Worm (Caenorhabditis elegans) whole organism, L3 larva: ENCODE measurements around the gene nhr-41.

Experiments used
- R02D3.7 ChIP-seq: fragments of 150-350 bp; optimal IDR thresholded peaks from 2 replicates; lab custom pipeline; 2014; ENCODE audit warnings: missing biosample characterization, missing genetic modification characterization
- ZK546.5 ChIP-seq: sonication (generic microtip); optimal IDR thresholded peaks from 2 replicates; lab custom pipeline; 2017; ENCODE audit warnings: missing biosample characterization, missing genetic modification characterization
- aly-2 ChIP-seq: fragments of 150-350 bp; optimal IDR thresholded peaks from 2 replicates; lab custom pipeline; 2014; ENCODE audit warnings: missing biosample characterization, missing genetic modification characterization
- ama-1 ChIP-seq: fragments of 150-350 bp; optimal IDR thresholded peaks from 2 replicates; lab custom pipeline; 2018
- ceh-16 ChIP-seq: sonication (generic microtip); optimal IDR thresholded peaks from 2 replicates; lab custom pipeline; 2017; ENCODE audit warnings: missing biosample characterization, missing genetic modification characterization
- ceh-9 ChIP-seq: sonication (generic microtip); optimal IDR thresholded peaks from 2 replicates; lab custom pipeline; 2018; ENCODE audit warnings: missing biosample characterization, missing genetic modification characterization
- daf-12 ChIP-seq: fragments of 150-350 bp; optimal IDR thresholded peaks from 2 replicates; lab custom pipeline; 2014; ENCODE audit warnings: missing biosample characterization, missing genetic modification reagents, missing genetic modification characterization
- egl-27 ChIP-seq: sonication (generic microtip); optimal IDR thresholded peaks from 4 replicates; lab custom pipeline; 2017; ENCODE audit warnings: missing biosample characterization, missing genetic modification reagents, missing genetic modification characterization
- egl-5 ChIP-seq: fragments of 150-350 bp; optimal IDR thresholded peaks from 2 replicates; lab custom pipeline; 2017; ENCODE audit warnings: missing biosample characterization, missing genetic modification reagents, missing genetic modification characterization, inconsistent platforms
- elt-1 ChIP-seq: fragments of 150-350 bp; optimal IDR thresholded peaks from 2 replicates; lab custom pipeline; 2014; ENCODE audit warnings: missing biosample characterization, missing genetic modification characterization
- elt-2 ChIP-seq: sonication (generic microtip); optimal IDR thresholded peaks from 2 replicates; lab custom pipeline; 2016; ENCODE audit warnings: missing genetic modification reagents, mild to moderate bottlenecking, missing genetic modification characterization, missing compliant biosample characterization
- elt-3 ChIP-seq, 3 experiments: fragments of 150-350 bp in 1 of 3; sonication (generic microtip) in 2 of 3; optimal IDR thresholded peaks; 2 replicates in 2 of 3; 4 replicates in 1 of 3; lab custom pipeline; 2014 to 2017; ENCODE audit warnings: missing biosample characterization in 3 of 3, missing genetic modification characterization in 3 of 3
- fkh-10 ChIP-seq: sonication (generic microtip); optimal IDR thresholded peaks from 2 replicates; lab custom pipeline; 2017; ENCODE audit warnings: missing biosample characterization, missing genetic modification reagents, missing genetic modification characterization
- fkh-2 ChIP-seq: fragments of 150-350 bp; optimal IDR thresholded peaks from 2 replicates; lab custom pipeline; 2014; ENCODE audit warnings: missing biosample characterization, missing genetic modification reagents, missing genetic modification characterization
- hmg-11 ChIP-seq: sonication (generic microtip); optimal IDR thresholded peaks from 2 replicates; lab custom pipeline; 2016; ENCODE audit warnings: missing genetic modification characterization, missing compliant biosample characterization
- jun-1 ChIP-seq: fragments of 150-350 bp; optimal IDR thresholded peaks from 2 replicates; lab custom pipeline; 2014; ENCODE audit warnings: missing biosample characterization, missing genetic modification reagents, missing genetic modification characterization
- lin-15B ChIP-seq: fragments of 150-350 bp; optimal IDR thresholded peaks from 2 replicates; lab custom pipeline; 2014; ENCODE audit warnings: missing biosample characterization, missing genetic modification characterization
- lin-39 ChIP-seq: fragments of 150-350 bp; optimal IDR thresholded peaks from 2 replicates; lab custom pipeline; 2018; ENCODE audit warnings: missing biosample characterization, missing genetic modification reagents, missing genetic modification characterization
- lsy-12 ChIP-seq: sonication (generic microtip); optimal IDR thresholded peaks from 2 replicates; lab custom pipeline; 2016; ENCODE audit warnings: mild to moderate bottlenecking, missing genetic modification characterization, missing compliant biosample characterization
- mdl-1 ChIP-seq: fragments of 150-350 bp; optimal IDR thresholded peaks from 2 replicates; lab custom pipeline; 2014; ENCODE audit warnings: missing biosample characterization, missing genetic modification characterization
- nhr-11 ChIP-seq: fragments of 150-350 bp; optimal IDR thresholded peaks from 2 replicates; lab custom pipeline; 2014; ENCODE audit warnings: missing biosample characterization, missing genetic modification characterization
- nhr-12 ChIP-seq: fragments of 150-350 bp; optimal IDR thresholded peaks from 2 replicates; lab custom pipeline; 2014; ENCODE audit warnings: missing biosample characterization, missing genetic modification characterization
- nhr-23 ChIP-seq: fragments of 150-350 bp; optimal IDR thresholded peaks from 2 replicates; lab custom pipeline; 2014; ENCODE audit warnings: missing biosample characterization, missing genetic modification reagents, missing genetic modification characterization
- nhr-25 ChIP-seq: sonication (generic microtip); optimal IDR thresholded peaks from 2 replicates; lab custom pipeline; 2017; ENCODE audit warnings: missing biosample characterization, missing genetic modification characterization
- nhr-28 ChIP-seq: fragments of 150-350 bp; optimal IDR thresholded peaks from 2 replicates; lab custom pipeline; 2014; ENCODE audit warnings: missing biosample characterization, missing genetic modification characterization
- nhr-43 ChIP-seq: sonication (generic microtip); optimal IDR thresholded peaks from 2 replicates; lab custom pipeline; 2016; ENCODE audit warnings: mild to moderate bottlenecking, missing genetic modification characterization, missing compliant biosample characterization; ENCODE audit not compliant: poor library complexity, severe bottlenecking
- nhr-67 ChIP-seq: fragments of 150-350 bp; optimal IDR thresholded peaks from 2 replicates; lab custom pipeline; 2014; ENCODE audit warnings: missing biosample characterization, missing genetic modification characterization
- nhr-77 ChIP-seq: fragments of 150-350 bp; optimal IDR thresholded peaks from 2 replicates; lab custom pipeline; 2014; ENCODE audit warnings: missing biosample characterization, missing genetic modification characterization
- pha-4 ChIP-seq: fragments of 150-350 bp; optimal IDR thresholded peaks from 2 replicates; lab custom pipeline; 2014; ENCODE audit warnings: missing biosample characterization, missing genetic modification reagents, missing genetic modification characterization
- pqm-1 ChIP-seq: fragments of 150-350 bp; optimal IDR thresholded peaks from 2 replicates; lab custom pipeline; 2017; ENCODE audit warnings: missing biosample characterization, missing genetic modification characterization, inconsistent platforms
- snpc-4 ChIP-seq: fragments of 150-350 bp; optimal IDR thresholded peaks from 2 replicates; lab custom pipeline; 2014; ENCODE audit warnings: missing biosample characterization, missing genetic modification characterization
- tbx-2 ChIP-seq: sonication (generic microtip); optimal IDR thresholded peaks from 2 replicates; lab custom pipeline; 2016; ENCODE audit warnings: mild to moderate bottlenecking, missing genetic modification characterization, missing compliant biosample characterization
- unc-62 ChIP-seq: fragments of 150-350 bp; sonication (generic microtip); optimal IDR thresholded peaks from 4 replicates; lab custom pipeline; 2014; ENCODE audit warnings: missing biosample characterization, missing genetic modification reagents, missing genetic modification characterization
- ztf-11 ChIP-seq: fragments of 150-350 bp; optimal IDR thresholded peaks from 2 replicates; lab custom pipeline; 2014; ENCODE audit warnings: missing biosample characterization, missing genetic modification characterization
- ztf-4 ChIP-seq: fragments of 150-350 bp; optimal IDR thresholded peaks from 2 replicates; lab custom pipeline; 2014; ENCODE audit warnings: missing biosample characterization, missing genetic modification characterization

nhr-41 gene

DNA sequence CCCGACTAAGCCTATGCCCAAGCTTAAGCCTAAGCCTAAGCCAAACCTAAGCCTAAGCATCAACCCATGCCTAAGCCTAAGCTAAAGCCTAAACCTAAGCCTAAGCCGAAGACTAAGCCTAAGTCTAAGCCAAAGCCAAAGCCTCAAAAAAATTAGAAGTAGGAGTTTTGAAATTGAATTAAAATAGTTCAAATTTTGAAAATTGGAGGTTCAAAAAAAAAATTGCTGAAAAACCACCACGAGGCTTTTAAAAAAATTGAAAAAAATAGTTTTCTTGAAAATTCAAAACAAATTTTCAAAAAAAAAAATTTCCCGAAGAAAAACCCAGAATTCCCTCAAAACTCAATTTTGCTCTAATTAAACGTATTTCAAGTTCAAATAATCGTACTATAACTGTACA is 19.0 kb upstream of the nhr-41 start:
- no peak for TF ChIP-seq lin-39 (tag; lab: Kevin White, UChicago)
- no peak for TF ChIP-seq egl-27
- TF ChIP-seq snpc-4 (tag; lab: Kevin White, UChicago): no peak
- TF ChIP-seq mdl-1: no peak
- TF ChIP-seq nhr-11 (tag; lab: Kevin White, UChicago): no peak
- TF ChIP-seq nhr-28: no peak
- no peak for TF ChIP-seq lin-15B

ce11 chrIV:1371300-1371699 is 14.7 kb upstream of the nhr-41 start:
- TF ChIP-seq nhr-25 (peak; percentile 90), ZK546.5 (tag; lab: Kevin White, UChicago) (no peak), lsy-12 (tag; lab: Kevin White, UChicago) (no peak), daf-12 (tag; lab: Kevin White, UChicago) (no peak), nhr-77 (tag; lab: Kevin White, UChicago) (no peak), hmg-11 (no peak), nhr-28 (no peak), nhr-67 (tag; lab: Kevin White, UChicago) (no peak), aly-2 (tag; lab: Kevin White, UChicago) (no peak), tbx-2 (tag; lab: Kevin White, UChicago) (no peak), elt-2 (tag; lab: Kevin White, UChicago) (no peak), fkh-10 (GFP tag; lab: Kevin White, UChicago) (no peak), nhr-23 (tag; lab: Kevin White, UChicago) (peak; percentile 91), pha-4 (tag; lab: Kevin White, UChicago) (no peak), nhr-12 (tag; lab: Kevin White, UChicago) (no peak), pqm-1 (tag; lab: Kevin White, UChicago) (no peak), mdl-1 (no peak), elt-1 (tag; lab: Kevin White, UChicago) (peak; percentile 40), ceh-16 (tag; lab: Kevin White, UChicago) (no peak), fkh-2 (tag; lab: Kevin White, UChicago) (no peak), R02D3.7 (tag; lab: Kevin White, UChicago) (no peak), ztf-4 (tag; lab: Kevin White, UChicago) (no peak), nhr-43 (tag; lab: Kevin White, UChicago) (peak; percentile 69), lin-15B (no peak), ztf-11 (tag; lab: Kevin White, UChicago) (no peak), unc-62 (GFP tag; lab: Kevin White, UChicago) (no peak), egl-5 (tag; lab: Kevin White, UChicago) (no peak)
- TF ChIP-seq, all 47 proteins: peak for 4

DNA sequence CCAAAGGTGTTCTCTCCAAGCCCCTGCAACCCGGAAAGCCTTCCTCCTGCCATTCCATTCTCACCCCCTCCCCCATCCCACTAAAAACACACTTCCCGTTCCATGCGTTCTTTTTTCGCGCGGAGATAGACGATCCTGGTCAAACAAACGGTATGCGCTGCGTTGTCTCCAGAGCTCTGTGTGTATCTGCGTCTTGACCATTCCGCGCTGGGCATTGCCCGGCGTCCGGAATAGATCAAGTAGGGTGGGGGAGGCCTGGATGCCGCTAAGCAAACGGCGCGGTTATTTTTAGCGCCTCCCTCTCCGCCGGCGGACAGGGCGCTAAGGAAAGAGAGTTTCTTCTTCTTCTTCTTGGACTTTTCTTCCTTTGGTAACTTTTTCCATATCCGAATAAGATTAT is 10.7 kb upstream of the nhr-41 start:
- TF ChIP-seq ama-1 (lab: Kevin White, UChicago) (no peak), aly-2 (tag; lab: Kevin White, UChicago) (no peak), ZK546.5 (tag; lab: Kevin White, UChicago) (no peak)

ce11 chrIV:1377699-1378098 is 8.3 kb upstream of the nhr-41 start:
- TF ChIP-seq lin-15B (no peak), ZK546.5 (tag; lab: Kevin White, UChicago) (no peak), elt-3 (tag; optimal IDR thresholded peaks at IDR 0.05; lab: Kevin White, UChicago) (no peak), ceh-16 (tag; lab: Kevin White, UChicago) (no peak), ceh-9 (tag; lab: Kevin White, UChicago) (no peak), ztf-11 (tag; lab: Kevin White, UChicago) (no peak)

ce11 chrIV:1378954-1379353 is 7.1 kb upstream of the nhr-41 start:
- TF ChIP-seq pqm-1 (tag; lab: Kevin White, UChicago): peak; percentile 84
- peak; percentile 97 for TF ChIP-seq elt-2 (tag; lab: Kevin White, UChicago)
- peak; percentile 37 for TF ChIP-seq jun-1 (tag; lab: Kevin White, UChicago)
- peak; percentile 62 for TF ChIP-seq pha-4 (tag; lab: Kevin White, UChicago)
- TF ChIP-seq tbx-2 (tag; lab: Kevin White, UChicago): no peak
